ENCODE assay signal across 3 fruit fly cellular contexts in genomic region chr3R:13051298-13051723, dm6.
TF ChIP-seq lines count a peak whose summit lies in the region.

CG7966 (minus strand) TSS chr3R:13051453.

TF ChIP-seq in whole organism, adult, 20 proteins besides CTCF, POLR2A, EP300 and RAD21 (continued from another document):
- TF ChIP-seq Crg-1 (GFP tag; optimal IDR thresholded peaks at IDR 0.05; lab: Kevin White, UChicago): no peak

TF ChIP-seq in whole organism, embryonic, 481 proteins besides CTCF, POLR2A, EP300 and RAD21 (continued from another document and continues in another):
- TF ChIP-seq hkb (optimal IDR thresholded peaks at IDR 0.05; lab: Kevin White, UChicago) (no peak), hkb (GFP tag; IDR thresholded peaks at IDR 0.05; lab: Robert Waterston, UW) (0 out of 2 replicates have a peak, but pooled peaks have one; percentile 49), Spps (tag; optimal IDR thresholded peaks at IDR 0.05; lab: Kevin White, UChicago) (no peak), ttk (GFP tag; IDR thresholded peaks at IDR 0.05; lab: Robert Waterston, UW) (no peak), sim (GFP tag; IDR thresholded peaks at IDR 0.05; lab: Robert Waterston, UW) (0 out of 2 replicates have a peak, but pooled peaks have one; percentile 33), NC2α (GFP tag; optimal IDR thresholded peaks at IDR 0.05; lab: Kevin White, UChicago) (peak; percentile 10), CG3838 (GFP tag; optimal IDR thresholded peaks at IDR 0.05; lab: Kevin White, UChicago) (no peak), CG32532 (GFP tag; IDR thresholded peaks at IDR 0.05; lab: Robert Waterston, UW) (peak; percentile 38; the same call in 1 of the 2 replicates), seq (GFP tag; IDR thresholded peaks at IDR 0.05; lab: Robert Waterston, UW) (0 out of 2 replicates have a peak, but pooled peaks have one; percentile 32), CG12659 (GFP tag; optimal IDR thresholded peaks at IDR 0.05; lab: Kevin White, UChicago) (no peak), zen (tag; optimal IDR thresholded peaks at IDR 0.05; lab: Kevin White, UChicago) (no peak), Atf3 (GFP tag; optimal IDR thresholded peaks at IDR 0.05; lab: Kevin White, UChicago) (no peak), bbx (GFP tag; IDR thresholded peaks at IDR 0.05; lab: Robert Waterston, UW; ENCODE audit: partially characterized antibody) (peak; percentile 37; the same call in 1 of the 2 replicates), Ravus (GFP tag; IDR thresholded peaks at IDR 0.05; lab: Robert Waterston, UW) (no peak), Atf-2 (GFP tag; optimal IDR thresholded peaks at IDR 0.05; lab: Kevin White, UChicago) (no peak), CG11398 (GFP tag; optimal IDR thresholded peaks at IDR 0.05; lab: Kevin White, UChicago) (no peak), grn (GFP tag; optimal IDR thresholded peaks at IDR 0.05; lab: Kevin White, UChicago) (peak; percentile 97), CG11695 (GFP tag; IDR thresholded peaks at IDR 0.05; lab: Robert Waterston, UW) (peak; percentile 76), CG3065 (GFP tag; optimal IDR thresholded peaks at IDR 0.05; lab: Kevin White, UChicago) (no peak), HLH54F (GFP tag; optimal IDR thresholded peaks at IDR 0.05; lab: Kevin White, UChicago) (no peak), sisA (GFP tag; IDR thresholded peaks at IDR 0.05; lab: Robert Waterston, UW) (no peak), B-H1 (GFP tag; IDR thresholded peaks at IDR 0.05; lab: Robert Waterston, UW) (no peak; the same call in 2 of the 3 replicates), CG10543 (GFP tag; optimal IDR thresholded peaks at IDR 0.05; lab: Kevin White, UChicago) (peak; percentile 5), Dll (GFP tag; IDR thresholded peaks at IDR 0.05; lab: Robert Waterston, UW; ENCODE audit: partially characterized antibody) (no peak), CG3163 (GFP tag; optimal IDR thresholded peaks at IDR 0.05; lab: Kevin White, UChicago) (peak; percentile 95), pan (optimal IDR thresholded peaks at IDR 0.05; lab: Kevin White, UChicago) (no peak), pan (GFP tag; optimal IDR thresholded peaks at IDR 0.05 in 1 of 2, IDR thresholded peaks at IDR 0.05 in 1 of 2) (no peak), en (GFP tag; optimal IDR thresholded peaks at IDR 0.05; lab: Kevin White, UChicago) (no peak), CG18262 (tag; optimal IDR thresholded peaks at IDR 0.05; lab: Kevin White, UChicago) (no peak), esg (GFP tag; conservative IDR thresholded peaks at IDR 0.05; lab: Robert Waterston, UW) (no peak), dimm (GFP tag; IDR thresholded peaks at IDR 0.05; lab: Robert Waterston, UW) (no peak), Side (GFP tag; optimal IDR thresholded peaks at IDR 0.05; lab: Kevin White, UChicago) (no peak), CG2875 (GFP tag; optimal IDR thresholded peaks at IDR 0.05; lab: Kevin White, UChicago) (no peak), Eip74EF (GFP tag; optimal IDR thresholded peaks at IDR 0.05; lab: Kevin White, UChicago) (peak in 1 of 2 experiments; percentile 47), CG4854 (GFP tag; optimal IDR thresholded peaks at IDR 0.05; lab: Kevin White, UChicago) (no peak), Camta (GFP tag; optimal IDR thresholded peaks at IDR 0.05; lab: Kevin White, UChicago) (no peak), CG31224 (GFP tag; IDR thresholded peaks at IDR 0.05; lab: Robert Waterston, UW) (no peak), Ets97D (GFP tag; optimal IDR thresholded peaks at IDR 0.05; lab: Kevin White, UChicago) (no peak), zfh1 (GFP tag; IDR thresholded peaks at IDR 0.05; lab: Robert Waterston, UW) (no peak), CG34376 (GFP tag; optimal IDR thresholded peaks at IDR 0.05; lab: Kevin White, UChicago) (peak; percentile 49), Nf-YB (GFP tag; optimal IDR thresholded peaks at IDR 0.05; lab: Kevin White, UChicago) (no peak), CG15269 (tag; optimal IDR thresholded peaks at IDR 0.05; lab: Kevin White, UChicago) (no peak), cwo (GFP tag; optimal IDR thresholded peaks at IDR 0.05; lab: Kevin White, UChicago) (peak; percentile 33), jigr1 (GFP tag; IDR thresholded peaks at IDR 0.05; lab: Robert Waterston, UW) (no peak), MTF-1 (GFP tag; optimal IDR thresholded peaks at IDR 0.05; lab: Kevin White, UChicago; ENCODE audit: borderline replicate concordance) (peak; percentile 38), exex (tag; optimal IDR thresholded peaks at IDR 0.05; lab: Kevin White, UChicago) (peak; percentile 87), rib (GFP tag; IDR thresholded peaks at IDR 0.05; lab: Robert Waterston, UW) (no peak), gt (GFP tag; IDR thresholded peaks at IDR 0.05; lab: Robert Waterston, UW) (no peak), Sox100B (GFP tag; optimal IDR thresholded peaks at IDR 0.05; lab: Kevin White, UChicago) (peak; percentile 40), CG3847 (GFP tag; IDR thresholded peaks at IDR 0.05; lab: Robert Waterston, UW) (no peak), lilli (GFP tag; optimal IDR thresholded peaks at IDR 0.05; lab: Kevin White, UChicago) (no peak), ftz-f1 (GFP tag; optimal IDR thresholded peaks at IDR 0.05; lab: Kevin White, UChicago) (peak; percentile 66), CG1647 (GFP tag; optimal IDR thresholded peaks at IDR 0.05; lab: Kevin White, UChicago) (no peak), gcm (GFP tag; optimal IDR thresholded peaks at IDR 0.05; lab: Kevin White, UChicago) (no peak), luna (GFP tag; optimal IDR thresholded peaks at IDR 0.05; lab: Kevin White, UChicago) (no peak), Dbx (GFP tag; IDR thresholded peaks at IDR 0.05; lab: Robert Waterston, UW) (0 out of 3 replicates have a peak, but pooled peaks have one; percentile 56), CG17612 (GFP tag; IDR thresholded peaks at IDR 0.05; lab: Robert Waterston, UW) (no peak), lab (GFP tag; optimal IDR thresholded peaks at IDR 0.05; lab: Kevin White, UChicago) (peak; percentile 59), Dek (tag; optimal IDR thresholded peaks at IDR 0.05; lab: Kevin White, UChicago) (peak; percentile 46), CG4360 (GFP tag; IDR thresholded peaks at IDR 0.05; lab: Robert Waterston, UW) (no peak; the same call in 1 of the 2 replicates), C15 (GFP tag; IDR thresholded peaks at IDR 0.05; lab: Robert Waterston, UW) (no peak), CG6175 (GFP tag; IDR thresholded peaks at IDR 0.05; lab: Robert Waterston, UW) (no peak), BEAF-32 (GFP tag; optimal IDR thresholded peaks at IDR 0.05; lab: Kevin White, UChicago) (no peak), pb (GFP tag; optimal IDR thresholded peaks at IDR 0.05; lab: Kevin White, UChicago) (peak; percentile 91), CG6683 (GFP tag; optimal IDR thresholded peaks at IDR 0.05; lab: Kevin White, UChicago) (no peak), Hr78 (GFP tag; optimal IDR thresholded peaks at IDR 0.05; lab: Kevin White, UChicago) (peak in 1 of 2 experiments; percentile 99)

TF ChIP-seq in whole organism, prepupa, 60 proteins besides CTCF, POLR2A, EP300 and RAD21 (continued from another document):
- TF ChIP-seq CG7368 (GFP tag; optimal IDR thresholded peaks at IDR 0.05; lab: Kevin White, UChicago): no peak
- peak; percentile 42 for TF ChIP-seq Lpt (GFP tag; optimal IDR thresholded peaks at IDR 0.05; lab: Kevin White, UChicago)
- TF ChIP-seq CG3919 (GFP tag; optimal IDR thresholded peaks at IDR 0.05; lab: Kevin White, UChicago): peak; percentile 53
- no peak for TF ChIP-seq achi (GFP tag; optimal IDR thresholded peaks at IDR 0.05; lab: Kevin White, UChicago)
- no peak for TF ChIP-seq CG11294 (GFP tag; IDR thresholded peaks at IDR 0.05; lab: Robert Waterston, UW)
- no peak for TF ChIP-seq Ets96B (tag; optimal IDR thresholded peaks at IDR 0.05; lab: Kevin White, UChicago)
- no peak for TF ChIP-seq pdm3 (GFP tag; optimal IDR thresholded peaks at IDR 0.05; lab: Kevin White, UChicago)
- TF ChIP-seq CG3032 (tag; optimal IDR thresholded peaks at IDR 0.05; lab: Kevin White, UChicago): peak; percentile 23
- peak; percentile 92 for TF ChIP-seq vri (GFP tag; optimal IDR thresholded peaks at IDR 0.05; lab: Kevin White, UChicago)
- peak; percentile 31 for TF ChIP-seq net (GFP tag; optimal IDR thresholded peaks at IDR 0.05; lab: Kevin White, UChicago)
- TF ChIP-seq CG10669 (GFP tag; optimal IDR thresholded peaks at IDR 0.05; lab: Kevin White, UChicago): no peak
- no peak for TF ChIP-seq CG8632 (GFP tag; optimal IDR thresholded peaks at IDR 0.05; lab: Kevin White, UChicago)
- no peak for TF ChIP-seq salr (GFP tag; optimal IDR thresholded peaks at IDR 0.05; lab: Kevin White, UChicago)
- TF ChIP-seq CG6792 (GFP tag; optimal IDR thresholded peaks at IDR 0.05; lab: Kevin White, UChicago): peak; percentile 32
- no peak for TF ChIP-seq fd59A (GFP tag; optimal IDR thresholded peaks at IDR 0.05; lab: Kevin White, UChicago)
- peak; percentile 49 for TF ChIP-seq esn (GFP tag; optimal IDR thresholded peaks at IDR 0.05; lab: Kevin White, UChicago)
- TF ChIP-seq Eip93F (GFP tag; optimal IDR thresholded peaks at IDR 0.05; lab: Kevin White, UChicago): no peak
- no peak for TF ChIP-seq CG4318 (GFP tag; optimal IDR thresholded peaks at IDR 0.05; lab: Kevin White, UChicago)
- no peak for TF ChIP-seq lz (GFP tag; optimal IDR thresholded peaks at IDR 0.05; lab: Kevin White, UChicago)
- TF ChIP-seq Blimp-1 (GFP tag; optimal IDR thresholded peaks at IDR 0.05; lab: Kevin White, UChicago): no peak
- peak; percentile 96 for TF ChIP-seq dsx (GFP tag; optimal IDR thresholded peaks at IDR 0.05; lab: Kevin White, UChicago; ENCODE audit: poor library complexity, severe bottlenecking)
- peak; percentile 86 for TF ChIP-seq Eip78C (GFP tag; lab: Kevin White, UChicago)
- TF ChIP-seq fkh (GFP tag; optimal IDR thresholded peaks at IDR 0.05; lab: Kevin White, UChicago): peak; percentile 100
- peak; percentile 46; the same call in 2 of the 3 replicates for TF ChIP-seq eg (GFP tag; IDR thresholded peaks at IDR 0.05; lab: Robert Waterston, UW)
- no peak for TF ChIP-seq Met (GFP tag; optimal IDR thresholded peaks at IDR 0.05; lab: Kevin White, UChicago)
- TF ChIP-seq CG10631 (GFP tag; optimal IDR thresholded peaks at IDR 0.05; lab: Kevin White, UChicago): no peak
- TF ChIP-seq fd85E (GFP tag; optimal IDR thresholded peaks at IDR 0.05; lab: Kevin White, UChicago): no peak
- no peak for TF ChIP-seq CG6276 (GFP tag; optimal IDR thresholded peaks at IDR 0.05; lab: Kevin White, UChicago)
- no peak for TF ChIP-seq CG31627 (GFP tag; optimal IDR thresholded peaks at IDR 0.05; lab: Kevin White, UChicago)
- no peak for TF ChIP-seq CG8319 (GFP tag; optimal IDR thresholded peaks at IDR 0.05; lab: Kevin White, UChicago)
- 0 out of 3 replicates have a peak, but pooled peaks have one; percentile 51 for TF ChIP-seq CG8119 (GFP tag; IDR thresholded peaks at IDR 0.05; lab: Robert Waterston, UW)
- peak; percentile 52 for TF ChIP-seq CG9139 (GFP tag; optimal IDR thresholded peaks at IDR 0.05; lab: Kevin White, UChicago)
- TF ChIP-seq CG32006 (GFP tag; optimal IDR thresholded peaks at IDR 0.05; lab: Kevin White, UChicago): no peak
- TF ChIP-seq dac (GFP tag; optimal IDR thresholded peaks at IDR 0.05; lab: Kevin White, UChicago): no peak
- no peak for TF ChIP-seq Gug (GFP tag; IDR thresholded peaks at IDR 0.05; lab: Robert Waterston, UW)
- no peak for TF ChIP-seq CG11902 (GFP tag; optimal IDR thresholded peaks at IDR 0.05; lab: Kevin White, UChicago)
- peak; percentile 55; the same call in 1 of the 2 replicates for TF ChIP-seq CG15336 (GFP tag; IDR thresholded peaks at IDR 0.05; lab: Robert Waterston, UW)
- no peak for TF ChIP-seq Ets21C (GFP tag; optimal IDR thresholded peaks at IDR 0.05; lab: Kevin White, UChicago)
- TF ChIP-seq Hr39 (GFP tag; optimal IDR thresholded peaks at IDR 0.05; lab: Kevin White, UChicago): no peak
- TF ChIP-seq CG11762 (GFP tag; optimal IDR thresholded peaks at IDR 0.05; lab: Kevin White, UChicago; ENCODE audit: insufficient read depth): no peak
TF ChIP-seq in whole organism, prepupa: peak in this region for 21.
